Worm (Caenorhabditis elegans): ENCODE data around the gene glb-7.

DNA sequence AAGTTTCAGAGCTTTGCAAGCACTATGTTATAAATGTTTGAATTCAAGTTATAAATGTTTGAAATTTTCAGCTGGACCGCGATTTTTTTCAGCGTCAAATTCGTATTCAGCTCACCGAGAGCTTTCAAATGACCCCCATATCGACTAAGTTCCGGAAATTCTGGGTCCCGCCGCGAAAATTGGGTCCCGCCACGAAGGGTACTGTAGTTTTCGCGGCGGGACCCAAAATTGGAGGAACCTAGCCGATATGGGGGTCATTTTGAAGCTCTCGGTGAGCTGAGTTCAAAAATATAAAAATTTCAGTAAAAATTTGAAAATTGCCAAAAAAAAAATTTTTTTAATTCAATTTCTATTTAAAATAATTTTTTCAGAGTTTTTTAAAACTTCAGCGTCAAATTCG is 15.9 kb upstream of the glb-7 start:
- TF ChIP-seq ceh-16 (tag; optimal IDR thresholded peaks at IDR 0.05), result no peak
- no peak for TF ChIP-seq mml-1 (tag; optimal IDR thresholded peaks at IDR 0.05)
- no peak for TF ChIP-seq egl-27 (tag; optimal IDR thresholded peaks at IDR 0.05)
- no peak for TF ChIP-seq elt-1 (tag; optimal IDR thresholded peaks at IDR 0.05)
- TF ChIP-seq nhr-77 (tag; optimal IDR thresholded peaks at IDR 0.05), result no peak
- no peak for TF ChIP-seq skn-1 (tag; optimal IDR thresholded peaks at IDR 0.05)
- no peak for TF ChIP-seq elt-2 (tag; optimal IDR thresholded peaks at IDR 0.05)
- TF ChIP-seq nhr-76 (tag; optimal IDR thresholded peaks at IDR 0.05), result no peak
- TF ChIP-seq nhr-11 (tag; optimal IDR thresholded peaks at IDR 0.05), result no peak
- no peak for TF ChIP-seq unc-62 (GFP tag; optimal IDR thresholded peaks at IDR 0.05)
- TF ChIP-seq zag-1 (tag; optimal IDR thresholded peaks at IDR 0.05), result no peak

All from whole organism, L3 larva.